Worm (Caenorhabditis elegans) whole organism, L3 larva: ENCODE measurements around the gene taf-6.1.

ENCODE experiments used
- ZK546.5 ChIP-seq: sonication (generic microtip); optimal IDR thresholded peaks from 2 replicates; lab custom pipeline; 2017; ENCODE audit warnings: missing biosample characterization, missing genetic modification characterization
- ceh-16 ChIP-seq: sonication (generic microtip); optimal IDR thresholded peaks from 2 replicates; lab custom pipeline; 2017; ENCODE audit warnings: missing biosample characterization, missing genetic modification characterization
- elt-2 ChIP-seq: sonication (generic microtip); optimal IDR thresholded peaks from 2 replicates; lab custom pipeline; 2016; ENCODE audit warnings: missing genetic modification reagents, mild to moderate bottlenecking, missing genetic modification characterization, missing compliant biosample characterization
- mdl-1 ChIP-seq: fragments of 150-350 bp; optimal IDR thresholded peaks from 2 replicates; lab custom pipeline; 2014; ENCODE audit warnings: missing biosample characterization, missing genetic modification characterization

ce11 chrII:1130241-1130640 lies 2.5 kb downstream of the taf-6.1 start:
- no peak for TF ChIP-seq mdl-1 (tag; lab: Kevin White, UChicago)
- no peak for TF ChIP-seq elt-2 (tag; lab: Kevin White, UChicago)
- TF ChIP-seq ceh-16 (tag; lab: Kevin White, UChicago), result no peak
- no peak for TF ChIP-seq ZK546.5
